Worm (Caenorhabditis elegans) whole organism, L3 larva: ENCODE results near the gene nspc-18.

Experiments used
- aly-2 ChIP-seq: fragments of 150-350 bp; optimal IDR thresholded peaks from 2 replicates; lab custom pipeline; 2014; ENCODE audit warnings: missing biosample characterization, missing genetic modification characterization
- ama-1 ChIP-seq: fragments of 150-350 bp; optimal IDR thresholded peaks from 2 replicates; lab custom pipeline; 2018
- elt-2 ChIP-seq: sonication (generic microtip); optimal IDR thresholded peaks from 2 replicates; lab custom pipeline; 2016; ENCODE audit warnings: missing genetic modification reagents, mild to moderate bottlenecking, missing genetic modification characterization, missing compliant biosample characterization
- nhr-23 ChIP-seq: fragments of 150-350 bp; optimal IDR thresholded peaks from 2 replicates; lab custom pipeline; 2014; ENCODE audit warnings: missing biosample characterization, missing genetic modification reagents, missing genetic modification characterization

DNA sequence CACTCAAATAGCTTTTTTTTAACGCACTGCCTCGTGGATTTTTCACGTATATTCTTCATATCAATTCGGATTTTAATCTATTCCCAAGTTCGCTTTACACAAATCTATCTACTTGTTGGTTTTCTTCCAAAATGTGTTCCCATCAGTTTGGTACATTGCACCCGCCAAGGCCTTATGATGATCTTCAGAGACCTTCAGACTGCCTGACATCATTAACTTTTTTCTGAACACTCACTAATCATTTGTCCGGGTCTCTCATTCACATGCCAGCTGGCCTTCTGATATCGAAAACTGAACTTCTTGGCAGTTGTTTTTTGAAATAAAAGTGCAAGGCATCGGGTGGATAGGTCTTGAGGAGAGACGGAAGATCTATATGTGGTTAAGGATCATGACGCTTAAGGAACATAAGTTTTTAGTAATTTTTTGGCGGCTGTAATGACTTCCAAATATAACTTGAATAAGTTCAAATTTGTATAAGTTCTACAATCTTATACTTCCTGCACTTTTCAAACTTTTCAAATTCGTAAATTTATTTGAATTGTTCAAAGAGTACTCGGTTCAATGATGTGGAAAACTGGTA is 27.5 kb downstream of the nspc-18 start:
- TF ChIP-seq aly-2 (tag; lab: Kevin White, UChicago) (no peak), nhr-23 (tag; lab: Kevin White, UChicago) (no peak), ama-1 (lab: Kevin White, UChicago) (no peak), elt-2 (tag; lab: Kevin White, UChicago) (no peak)
